Worm (Caenorhabditis elegans): ENCODE results near the gene T09D3.9.
A peak's percentile ranks its signal among the peaks of the same experiment; 100 is the strongest.

T09D3.9 gene

DNA sequence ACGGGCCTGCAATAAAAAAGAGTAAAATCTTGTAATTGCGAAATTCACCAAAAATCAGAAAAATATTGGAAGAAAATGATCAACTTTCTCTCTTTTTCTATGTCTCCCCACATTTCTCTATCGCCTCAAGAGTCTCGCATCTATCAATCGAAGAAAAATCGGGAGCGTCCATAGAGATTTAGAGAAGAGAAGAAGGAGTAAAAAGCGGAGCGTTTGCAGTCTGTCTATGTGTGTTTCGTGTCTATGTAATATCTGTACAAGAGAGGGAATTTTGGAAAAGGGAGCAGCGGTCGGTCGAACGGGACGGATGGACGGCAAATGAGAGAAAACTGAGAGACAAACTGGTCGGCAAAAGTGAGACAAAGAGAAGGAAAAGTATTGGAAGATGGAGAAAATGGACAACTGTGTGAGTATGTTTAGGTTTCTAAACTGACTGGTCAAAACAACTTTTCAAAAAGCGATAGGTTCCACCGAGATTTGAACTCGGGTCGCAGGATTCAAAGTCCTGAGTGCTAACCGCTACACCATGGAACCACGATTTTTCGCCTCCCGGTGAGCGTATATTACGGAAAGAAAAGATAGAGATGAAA, 38.9 kb downstream of the T09D3.9 start (continued):
- TF ChIP-seq B0035.1 (tag; optimal IDR thresholded peaks at IDR 0.05) (peak; percentile 21), somi-1 (GFP tag; optimal IDR thresholded peaks at IDR 0.05) (peak; percentile 15), repo-1 (tag; optimal IDR thresholded peaks at IDR 0.05) (peak; percentile 54), lin-40 (tag; optimal IDR thresholded peaks at IDR 0.05) (no peak), nhr-27 (tag; optimal IDR thresholded peaks at IDR 0.05) (no peak), sdz-38 (tag; optimal IDR thresholded peaks at IDR 0.05) (no peak), ets-4 (GFP tag; optimal IDR thresholded peaks at IDR 0.05) (no peak), C06A6.2 (GFP tag; conservative IDR thresholded peaks at IDR 0.05) (no peak), ekl-4 (GFP tag; IDR thresholded peaks at IDR 0.05) (no peak), fkh-3 (tag; optimal IDR thresholded peaks at IDR 0.05) (no peak), tbp1 (GFP tag; optimal IDR thresholded peaks at IDR 0.05) (peak; percentile 88), ZK185.1 (tag; optimal IDR thresholded peaks at IDR 0.05; ENCODE audit: poor library complexity, severe bottlenecking) (peak; percentile 44), F39B2.1 (GFP tag; IDR thresholded peaks at IDR 0.05) (no peak), lsl-1 (GFP tag; optimal IDR thresholded peaks at IDR 0.05) (no peak), Y79H2A.3 (GFP tag; conservative IDR thresholded peaks at IDR 0.05) (no peak), F57C9.4 (tag; optimal IDR thresholded peaks at IDR 0.05) (no peak), dpff-1 (tag; optimal IDR thresholded peaks at IDR 0.05) (no peak), let-607 (tag; optimal IDR thresholded peaks at IDR 0.05) (peak; percentile 84 to 89), ztf-22 (GFP tag; optimal IDR thresholded peaks at IDR 0.05) (peak; percentile 8), madf-6 (GFP tag; IDR thresholded peaks at IDR 0.05) (peak; percentile 34), T07F8.4 (tag; optimal IDR thresholded peaks at IDR 0.05) (no peak), attf-6 (GFP tag; IDR thresholded peaks at IDR 0.05) (no peak)

ce11 chrV:5328314-5328713, 40.4 kb downstream of the T09D3.9 start, which contains the start of gene C10G8.8:
TSS of gene C10G8.8 (minus strand) at chrV:5328414.
- TF ChIP-seq ztf-18 (tag; optimal IDR thresholded peaks at IDR 0.05) (no peak), Y79H2A.3 (GFP tag; conservative IDR thresholded peaks at IDR 0.05) (no peak), ceh-40 (GFP tag; IDR thresholded peaks at IDR 0.05) (no peak), lsl-1 (GFP tag; optimal IDR thresholded peaks at IDR 0.05) (no peak)

ce11 chrV:5324566-5324965, 44.1 kb downstream of the T09D3.9 start, which contains the start of gene ceh-33:
TSS of gene ceh-33 (minus strand) at chrV:5324666.
- no peak for TF ChIP-seq B0035.1 (tag; optimal IDR thresholded peaks at IDR 0.05)
- TF ChIP-seq madf-3 (GFP tag; IDR thresholded peaks at IDR 0.05): no peak
- TF ChIP-seq atf-7 (tag; optimal IDR thresholded peaks at IDR 0.05): no peak
- TF ChIP-seq snpc-3.4 (tag; optimal IDR thresholded peaks at IDR 0.05): no peak
- no peak for TF ChIP-seq rec-8 (tag; optimal IDR thresholded peaks at IDR 0.05)
- no peak for TF ChIP-seq die-1 (tag; optimal IDR thresholded peaks at IDR 0.05)

ce11 chrV:5322815-5323214, 45.9 kb downstream of the T09D3.9 start:
- no peak for TF ChIP-seq lin-35 (GFP tag; optimal IDR thresholded peaks at IDR 0.05)
- no peak for TF ChIP-seq Y53G8AR.9 (GFP tag; conservative IDR thresholded peaks at IDR 0.05)
- TF ChIP-seq B0336.3 (GFP tag; IDR thresholded peaks at IDR 0.05): no peak
- no peak for TF ChIP-seq attf-6 (GFP tag; IDR thresholded peaks at IDR 0.05)
- TF ChIP-seq nhr-120 (GFP tag; IDR thresholded peaks at IDR 0.05): no peak
- TF ChIP-seq K12H6.12 (tag; optimal IDR thresholded peaks at IDR 0.05): no peak
- no peak for TF ChIP-seq lag-1 (GFP tag; IDR thresholded peaks at IDR 0.05)
- TF ChIP-seq ceh-40 (GFP tag; IDR thresholded peaks at IDR 0.05): no peak
- no peak for TF ChIP-seq F23B12.7 (tag; optimal IDR thresholded peaks at IDR 0.05; ENCODE audit: insufficient read depth)
- TF ChIP-seq attf-3 (GFP tag; conservative IDR thresholded peaks at IDR 0.05): no peak
- TF ChIP-seq rec-8 (tag; optimal IDR thresholded peaks at IDR 0.05): no peak
- TF ChIP-seq ztf-22 (GFP tag; optimal IDR thresholded peaks at IDR 0.05): no peak
- TF ChIP-seq sptf-2 (GFP tag; optimal IDR thresholded peaks at IDR 0.05): no peak
- no peak for TF ChIP-seq T07F8.4 (tag; optimal IDR thresholded peaks at IDR 0.05)
- no peak for TF ChIP-seq F33H1.4 (GFP tag; IDR thresholded peaks at IDR 0.05)
- TF ChIP-seq Y67H2A.10 (GFP tag; conservative IDR thresholded peaks at IDR 0.05): no peak
- no peak for TF ChIP-seq efl-1 (GFP tag; optimal IDR thresholded peaks at IDR 0.05)
